Worm (Caenorhabditis elegans) whole organism, L3 larva: Measurements from ENCODE around the gene dmsr-4.

Source experiments
- ZK546.5 ChIP-seq: sonication (generic microtip); optimal IDR thresholded peaks from 2 replicates; lab custom pipeline; 2017; ENCODE audit warnings: missing biosample characterization, missing genetic modification characterization
- nhr-11 ChIP-seq: fragments of 150-350 bp; optimal IDR thresholded peaks from 2 replicates; lab custom pipeline; 2014; ENCODE audit warnings: missing biosample characterization, missing genetic modification characterization

DNA sequence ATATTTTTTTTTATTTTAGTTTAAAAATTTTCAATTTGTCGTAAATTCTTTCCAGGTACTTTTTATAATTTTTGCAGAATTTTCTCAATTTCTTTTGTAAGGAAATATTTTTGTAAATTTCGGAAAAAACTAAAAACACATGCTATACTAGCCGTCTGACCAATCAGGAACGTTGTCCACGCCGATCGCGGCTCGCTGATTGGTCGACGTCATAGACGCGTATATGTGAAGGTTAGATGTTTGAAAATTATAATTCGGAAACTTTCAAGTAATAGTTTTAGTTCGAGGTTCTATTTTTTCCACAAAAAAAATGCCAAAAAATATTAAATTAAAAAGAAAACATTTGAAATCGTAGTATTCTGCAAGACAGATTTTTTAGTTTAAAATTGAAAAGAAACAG is 15.4 kb upstream of the dmsr-4 start:
- TF ChIP-seq ZK546.5 (tag; lab: Kevin White, UChicago) = no peak
- TF ChIP-seq nhr-11 = no peak
